Worm (Caenorhabditis elegans) whole organism, L4/young adult: Measurements from ENCODE around the gene srg-48.

Experiments
- W03F9.2 ChIP-seq: fragments of 150-350 bp; optimal IDR thresholded peaks from 2 replicates; lab custom pipeline; 2014; ENCODE audit warnings: missing biosample characterization, missing genetic modification characterization
- dao-5 ChIP-seq: sonication (generic microtip); optimal IDR thresholded peaks from 2 replicates; lab custom pipeline; 2016; ENCODE audit warnings: missing genotype, missing genetic modification characterization, moderate library complexity, missing compliant biosample characterization
- him-1 ChIP-seq: sonication (generic microtip); optimal IDR thresholded peaks from 2 replicates; lab custom pipeline; 2016; ENCODE audit warnings: missing genotype, missing genetic modification reagents, missing genetic modification characterization, missing compliant biosample characterization

DNA sequence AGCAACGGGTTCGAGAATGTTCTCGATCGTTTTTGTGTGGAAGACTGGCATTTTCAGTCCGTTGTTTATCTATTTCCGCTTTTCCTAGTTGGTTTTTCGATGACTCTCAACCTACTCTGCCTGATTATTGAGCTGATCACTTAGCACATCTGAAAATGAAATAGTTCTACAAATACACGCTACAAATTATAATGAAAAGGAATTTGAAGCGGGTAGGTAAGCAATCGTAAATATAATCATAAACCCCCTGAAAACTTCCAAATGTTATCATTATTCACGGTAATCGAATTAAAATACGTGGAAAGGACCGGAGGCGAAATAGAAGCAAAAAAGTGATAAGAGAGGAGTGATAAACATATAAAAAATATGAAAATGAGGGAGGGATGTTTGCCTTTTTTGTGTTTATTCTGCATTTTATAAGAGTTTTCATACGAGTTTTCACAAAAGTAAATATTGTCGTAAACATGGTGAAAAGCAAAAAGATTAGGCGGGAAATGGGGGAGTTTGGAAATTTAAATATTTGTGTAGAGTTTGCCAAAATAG is 22.1 kb downstream of the srg-48 start, which contains the start of gene deb-1:
- no peak for TF ChIP-seq dao-5
- TF ChIP-seq him-1 (tag; lab: Kevin White, UChicago) = no peak
- no peak for TF ChIP-seq W03F9.2 (tag; lab: Kevin White, UChicago)
